Worm (Caenorhabditis elegans): Measurements from ENCODE around the gene sto-1.

The sto-1 gene

ce11 chrX:7532632-7533031 lies 30.0 kb upstream of the sto-1 start, which contains the start of gene ceh-14:
ceh-14 (minus strand) TSS chrX:7532732.
- TF ChIP-seq M03D4.4 (tag; optimal IDR thresholded peaks at IDR 0.05): no peak
- TF ChIP-seq ceh-83 (GFP tag; optimal IDR thresholded peaks at IDR 0.05): no peak
- no peak for TF ChIP-seq nhr-237 (tag; optimal IDR thresholded peaks at IDR 0.05)
- no peak for TF ChIP-seq lin-32 (GFP tag; optimal IDR thresholded peaks at IDR 0.05)

ce11 chrX:7534454-7534853 lies 28.2 kb upstream of the sto-1 start:
- no peak for TF ChIP-seq unc-120 (tag; optimal IDR thresholded peaks at IDR 0.05; ENCODE audit: poor library complexity, severe bottlenecking)
- TF ChIP-seq ham-2 (GFP tag; optimal IDR thresholded peaks at IDR 0.05): no peak
- peak; percentile 26 for TF ChIP-seq mls-2 (tag; optimal IDR thresholded peaks at IDR 0.05)
- peak; percentile 15 for TF ChIP-seq lin-32 (GFP tag; optimal IDR thresholded peaks at IDR 0.05)

ce11 chrX:7536869-7537268 lies 25.8 kb upstream of the sto-1 start:
- TF ChIP-seq mab-5 (tag; optimal IDR thresholded peaks at IDR 0.05): no peak
- TF ChIP-seq ham-2 (GFP tag; optimal IDR thresholded peaks at IDR 0.05): no peak
- TF ChIP-seq sem-2 (GFP tag; optimal IDR thresholded peaks at IDR 0.05): no peak
- TF ChIP-seq unc-39 (tag; optimal IDR thresholded peaks at IDR 0.05): no peak
- TF ChIP-seq cnd-1 (tag; optimal IDR thresholded peaks at IDR 0.05): no peak
- no peak for TF ChIP-seq mep-1 (tag; optimal IDR thresholded peaks at IDR 0.05)

ce11 chrX:7537742-7538268 lies 24.8 kb upstream of the sto-1 start, which contains the start of gene dpy-7:
dpy-7 (minus strand) TSS chrX:7537792.
- no peak for TF ChIP-seq mab-5 (tag; optimal IDR thresholded peaks at IDR 0.05)
- TF ChIP-seq ham-2 (GFP tag; optimal IDR thresholded peaks at IDR 0.05): peak; percentile 18
- TF ChIP-seq lin-32 (GFP tag; optimal IDR thresholded peaks at IDR 0.05): no peak
- TF ChIP-seq elt-1 (tag; optimal IDR thresholded peaks at IDR 0.05; ENCODE audit: borderline replicate concordance, insufficient read depth): peak; percentile 86

ce11 chrX:7540033-7540432 lies 22.6 kb upstream of the sto-1 start, which contains the start of gene glb-16:
glb-16 (minus strand) TSS chrX:7540133.
- TF ChIP-seq cnd-1 (tag; optimal IDR thresholded peaks at IDR 0.05) (no peak), ces-1 (GFP tag; optimal IDR thresholded peaks at IDR 0.05) (no peak), flh-1 (GFP tag; optimal IDR thresholded peaks at IDR 0.05) (no peak), zip-8 (tag; optimal IDR thresholded peaks at IDR 0.05) (no peak), unc-62 (GFP tag; optimal IDR thresholded peaks at IDR 0.05) (no peak), snpc-4 (tag; optimal IDR thresholded peaks at IDR 0.05) (no peak), ceh-43 (GFP tag; optimal IDR thresholded peaks at IDR 0.05) (no peak), nhr-237 (tag; optimal IDR thresholded peaks at IDR 0.05) (no peak)

- TF ChIP-seq pha-4 (tag; optimal IDR thresholded peaks at IDR 0.05) (no peak), cnd-1 (tag; optimal IDR thresholded peaks at IDR 0.05) (no peak), ztf-11 (tag; optimal IDR thresholded peaks at IDR 0.05) (no peak), elt-1 (tag; optimal IDR thresholded peaks at IDR 0.05; ENCODE audit: borderline replicate concordance, insufficient read depth) (no peak), mls-2 (tag; optimal IDR thresholded peaks at IDR 0.05) (no peak), ceh-83 (GFP tag; optimal IDR thresholded peaks at IDR 0.05) (no peak), nhr-28 (tag; optimal IDR thresholded peaks at IDR 0.05) (no peak), M03D4.4 (tag; optimal IDR thresholded peaks at IDR 0.05) (no peak), unc-62 (GFP tag; optimal IDR thresholded peaks at IDR 0.05) (no peak), bed-3 (GFP tag; optimal IDR thresholded peaks at IDR 0.05) (no peak), sptf-1 (tag; optimal IDR thresholded peaks at IDR 0.05) (no peak), hlh-1 (tag; optimal IDR thresholded peaks at IDR 0.05) (no peak), ceh-43 (GFP tag; optimal IDR thresholded peaks at IDR 0.05) (no peak), ces-1 (GFP tag; optimal IDR thresholded peaks at IDR 0.05) (no peak), lin-13 (tag; optimal IDR thresholded peaks at IDR 0.05) (no peak), nhr-12 (tag; optimal IDR thresholded peaks at IDR 0.05) (no peak), flh-1 (GFP tag; optimal IDR thresholded peaks at IDR 0.05) (no peak), mab-5 (tag; optimal IDR thresholded peaks at IDR 0.05) (no peak), elt-3 (tag; optimal IDR thresholded peaks at IDR 0.05) (no peak)
Measured at ce11 chrX:7541078-7541477, 21.5 kb upstream of the sto-1 start.
